Worm (Caenorhabditis elegans) whole organism, L2 larva: Measurements from ENCODE around the gene srw-84.

Experiments used
- ama-1 ChIP-seq: fragments of 150-350 bp; optimal IDR thresholded peaks from 2 replicates; lab custom pipeline; 2018; ENCODE audit warnings: inconsistent platforms
- unc-39 ChIP-seq: fragments of 150-350 bp; optimal IDR thresholded peaks from 2 replicates; lab custom pipeline; 2014; ENCODE audit warnings: missing biosample characterization, missing genetic modification characterization
- unc-62 ChIP-seq: fragments of 150-350 bp; optimal IDR thresholded peaks from 2 replicates; lab custom pipeline; 2014; ENCODE audit warnings: missing biosample characterization, missing genetic modification reagents, missing genetic modification characterization

DNA sequence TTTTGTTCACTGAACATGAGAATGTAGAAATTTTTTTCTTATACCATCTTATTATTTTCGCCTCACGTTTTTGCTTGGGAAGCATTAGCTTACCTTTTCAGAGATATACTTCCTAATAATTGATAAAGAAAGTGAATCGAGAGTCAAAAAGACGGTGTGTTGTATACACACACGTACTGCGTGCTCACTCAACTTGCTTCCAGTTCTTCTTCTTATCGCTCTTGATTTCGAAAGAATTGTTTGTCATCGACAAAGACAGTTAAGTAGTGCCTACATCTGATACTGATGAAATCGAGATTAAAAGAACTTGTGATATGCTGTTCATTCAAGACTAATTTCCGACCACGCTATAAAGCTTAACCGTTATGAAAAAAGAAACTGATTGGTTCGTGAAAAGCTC is 29.6 kb downstream of the srw-84 start, which contains the start of gene C25F9.5:
- no peak for TF ChIP-seq ama-1
- TF ChIP-seq unc-39 = no peak
- no peak for TF ChIP-seq unc-62
